Worm (Caenorhabditis elegans) whole organism, young adult: ENCODE measurements around the gene F41E6.12.

Experiments
- F57C9.4 ChIP-seq: sonication (generic microtip); optimal IDR thresholded peaks from 2 replicates; lab custom pipeline; 2017; ENCODE audit warnings: mild to moderate bottlenecking, missing genetic modification characterization, missing compliant biosample characterization
- ceh-91 ChIP-seq: fragments of 200-800 bp; sonication (Bioruptor generic); IDR thresholded peaks from 2 replicates; pipeline ENCODE4 v1.3.6; 2022; ENCODE audit warnings: missing genetic modification reagents, missing genetic modification characterization, missing compliant biosample characterization
- die-1 ChIP-seq: sonication (generic microtip); optimal IDR thresholded peaks from 2 replicates; lab custom pipeline; 2016; ENCODE audit warnings: missing genotype, mild to moderate bottlenecking, missing genetic modification characterization, missing compliant biosample characterization
- pha-4 ChIP-seq: fragments of 150-350 bp; sonication (generic microtip); optimal IDR thresholded peaks from 2 replicates; lab custom pipeline; 2014; ENCODE audit warnings: missing biosample characterization, missing genetic modification reagents, missing genetic modification characterization

DNA sequence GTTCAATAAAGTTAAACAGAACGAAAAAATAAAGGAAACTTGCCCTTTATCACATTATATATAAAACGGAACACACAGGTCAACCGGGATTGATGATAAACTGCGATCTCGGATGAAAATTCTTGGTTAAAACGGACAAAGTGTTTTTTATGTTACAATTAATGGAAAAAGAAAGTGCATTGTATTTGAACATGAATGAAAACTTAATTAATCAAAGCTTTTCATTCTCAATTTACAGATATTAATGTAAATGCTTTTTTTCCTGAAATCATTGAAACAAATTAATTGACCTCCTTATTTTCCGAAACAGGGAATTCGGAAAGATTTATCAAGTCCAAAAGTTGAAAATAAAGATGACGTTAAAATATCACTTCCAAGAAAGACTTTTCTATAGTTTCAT, 27.5 kb downstream of the F41E6.12 start, which contains the start of gene F41E6.8:
- no peak for TF ChIP-seq F57C9.4 (tag; lab: Kevin White, UChicago)
- no peak for TF ChIP-seq die-1 (tag; lab: Kevin White, UChicago)
- no peak for TF ChIP-seq pha-4 (tag; lab: Kevin White, UChicago)
- TF ChIP-seq ceh-91 (GFP tag; lab: Robert Waterston, UW), result no peak
